Worm (Caenorhabditis elegans) whole organism, L1 larva: Measurements from ENCODE around the gene ZK1127.3.

Experiments used
- Y116A8C.19 ChIP-seq: sonication (generic microtip); optimal IDR thresholded peaks from 2 replicates; lab custom pipeline; 2016; ENCODE audit warnings: missing compliant biosample characterization, missing genetic modification characterization, borderline replicate concordance
- alr-1 ChIP-seq: fragments of 200-800 bp; sonication (Bioruptor generic); optimal IDR thresholded peaks from 2 replicates; lab custom pipeline; 2018; ENCODE audit warnings: borderline replicate concordance, mild to moderate bottlenecking, missing genetic modification characterization, missing compliant biosample characterization
- ceh-63 ChIP-seq: fragments of 200-800 bp; sonication (Bioruptor generic); optimal IDR thresholded peaks from 2 replicates; lab custom pipeline; 2018; ENCODE audit warnings: mild to moderate bottlenecking, missing genetic modification characterization, missing compliant biosample characterization
- ceh-88 ChIP-seq: fragments of 200-800 bp; sonication (Bioruptor generic); IDR thresholded peaks from 2 replicates; pipeline ENCODE4 v1.3.6; 2022; ENCODE audit warnings: missing genetic modification characterization, missing compliant biosample characterization
- efl-1 ChIP-seq, 4 experiments: fragments of 150-350 bp; optimal IDR thresholded peaks in 3 of 4; peaks in 1 of 4; 1 replicate in 1 of 4; 2 replicates in 3 of 4; lab custom pipeline; 2014; ENCODE audit warnings: missing biosample characterization in 2 of 4, missing genetic modification characterization in 2 of 4, missing genetic modification reagents in 2 of 4
- efl-3 ChIP-seq: fragments of 200-800 bp; sonication (Bioruptor generic); optimal IDR thresholded peaks from 2 replicates; lab custom pipeline; 2018; ENCODE audit warnings: mild to moderate bottlenecking, missing genetic modification characterization, missing compliant biosample characterization
- egl-13 ChIP-seq: sonication (generic microtip); optimal IDR thresholded peaks from 2 replicates; lab custom pipeline; 2016; ENCODE audit warnings: missing genotype, missing genetic modification reagents, missing genetic modification characterization, missing compliant biosample characterization
- egl-27 ChIP-seq, 2 experiments: fragments of 150-350 bp in 1 of 2; sonication (generic microtip); optimal IDR thresholded peaks; 3 replicates each; lab custom pipeline; 2017 to 2018; ENCODE audit warnings: missing biosample characterization in 2 of 2, missing genetic modification characterization in 2 of 2, missing genetic modification reagents in 2 of 2
- ets-5 ChIP-seq: fragments of 200-800 bp; sonication (Bioruptor generic); IDR thresholded peaks from 2 replicates; pipeline ENCODE4 v1.3.6; 2022; ENCODE audit warnings: missing genetic modification characterization, missing compliant biosample characterization
- fkh-10 ChIP-seq: sonication (generic microtip); optimal IDR thresholded peaks from 2 replicates; lab custom pipeline; 2017; ENCODE audit warnings: missing biosample characterization, missing genetic modification reagents, missing genetic modification characterization
- fkh-4 ChIP-seq: sonication (generic microtip); optimal IDR thresholded peaks from 2 replicates; lab custom pipeline; 2016; ENCODE audit warnings: missing compliant biosample characterization, missing genetic modification characterization, borderline replicate concordance
- fkh-8 ChIP-seq: sonication (generic microtip); optimal IDR thresholded peaks from 2 replicates; lab custom pipeline; 2016; ENCODE audit warnings: mild to moderate bottlenecking, missing genetic modification characterization, missing compliant biosample characterization
- hpl-2 ChIP-seq: fragments of 150-350 bp; optimal IDR thresholded peaks from 2 replicates; lab custom pipeline; 2014; ENCODE audit warnings: missing biosample characterization, missing genetic modification reagents, missing genetic modification characterization
- isw-1 ChIP-seq: fragments of 200-800 bp; sonication (Bioruptor generic); IDR thresholded peaks from 2 replicates; pipeline ENCODE4 v1.3.6; 2022; ENCODE audit warnings: missing genetic modification characterization, missing compliant biosample characterization
- lin-14 ChIP-seq: fragments of 200-800 bp; sonication (Bioruptor generic); optimal IDR thresholded peaks from 2 replicates; lab custom pipeline; 2018; ENCODE audit warnings: mild to moderate bottlenecking, missing genetic modification characterization, moderate library complexity, missing compliant biosample characterization
- mab-9 ChIP-seq: fragments of 200-800 bp; sonication (Bioruptor generic); IDR thresholded peaks from 2 replicates; pipeline ENCODE4 v1.3.6; 2022; ENCODE audit warnings: missing genetic modification reagents, missing genetic modification characterization, missing compliant biosample characterization
- mef-2 ChIP-seq: fragments of 150-350 bp; optimal IDR thresholded peaks from 2 replicates; lab custom pipeline; 2014; ENCODE audit warnings: missing biosample characterization, missing genetic modification characterization
- mep-1 ChIP-seq: fragments of 150-350 bp; optimal IDR thresholded peaks from 2 replicates; lab custom pipeline; 2014; ENCODE audit warnings: missing biosample characterization, missing genetic modification characterization
- nhr-11 ChIP-seq: fragments of 150-350 bp; optimal IDR thresholded peaks from 2 replicates; lab custom pipeline; 2014; ENCODE audit warnings: missing biosample characterization, missing genetic modification characterization
- nhr-19 ChIP-seq: fragments of 200-800 bp; sonication (Bioruptor generic); conservative IDR thresholded peaks from 2 replicates; pipeline ENCODE4 v1.3.6; 2022; ENCODE audit warnings: missing genetic modification characterization, missing compliant biosample characterization
- nhr-20 ChIP-seq: sonication (generic microtip); optimal IDR thresholded peaks from 2 replicates; lab custom pipeline; 2016; ENCODE audit warnings: mild to moderate bottlenecking, missing genetic modification characterization, missing compliant biosample characterization
- nhr-237 ChIP-seq: fragments of 150-350 bp; optimal IDR thresholded peaks from 2 replicates; lab custom pipeline; 2014; ENCODE audit warnings: missing biosample characterization, missing genetic modification characterization
- nhr-28 ChIP-seq: fragments of 150-350 bp; optimal IDR thresholded peaks from 2 replicates; lab custom pipeline; 2014; ENCODE audit warnings: missing biosample characterization, missing genetic modification characterization
- nhr-76 ChIP-seq: sonication (generic microtip); optimal IDR thresholded peaks from 2 replicates; lab custom pipeline; 2017; ENCODE audit warnings: missing biosample characterization, missing genetic modification characterization
- nhr-77 ChIP-seq: fragments of 150-350 bp; optimal IDR thresholded peaks from 2 replicates; lab custom pipeline; 2014; ENCODE audit warnings: missing biosample characterization, missing genetic modification characterization
- nhr-85 ChIP-seq: sonication (generic microtip); peaks from one replicate; lab custom pipeline; 2016; ENCODE audit warnings: missing genetic modification characterization, inconsistent platforms, missing compliant biosample characterization
- pax-3 ChIP-seq: fragments of 200-800 bp; sonication (Bioruptor generic); optimal IDR thresholded peaks from 2 replicates; lab custom pipeline; 2018; ENCODE audit warnings: mild to moderate bottlenecking, missing genetic modification characterization, moderate library complexity, missing compliant biosample characterization
- pqm-1 ChIP-seq: sonication (generic microtip); optimal IDR thresholded peaks from 3 replicates; lab custom pipeline; 2017; ENCODE audit warnings: missing biosample characterization, missing genetic modification characterization
- snu-23 ChIP-seq: sonication (generic microtip); optimal IDR thresholded peaks from 2 replicates; lab custom pipeline; 2016; ENCODE audit warnings: missing genetic modification characterization, missing compliant biosample characterization
- sox-4 ChIP-seq: sonication (generic microtip); optimal IDR thresholded peaks from 2 replicates; lab custom pipeline; 2016; ENCODE audit warnings: missing genetic modification characterization, missing compliant biosample characterization
- sptf-1 ChIP-seq: fragments of 150-350 bp; optimal IDR thresholded peaks from 2 replicates; lab custom pipeline; 2014; ENCODE audit warnings: missing biosample characterization, missing genetic modification characterization
- tlp-1 ChIP-seq: fragments of 150-350 bp; optimal IDR thresholded peaks from 2 replicates; lab custom pipeline; 2014; ENCODE audit warnings: missing biosample characterization, missing genetic modification characterization
- unc-62 ChIP-seq: fragments of 150-350 bp; optimal IDR thresholded peaks from 2 replicates; lab custom pipeline; 2014; ENCODE audit warnings: missing biosample characterization, missing genetic modification reagents, missing genetic modification characterization
- unc-86 ChIP-seq: sonication (generic microtip); optimal IDR thresholded peaks from 2 replicates; lab custom pipeline; 2016; ENCODE audit warnings: missing genetic modification characterization, missing compliant biosample characterization
- vab-15 ChIP-seq: sonication (generic microtip); optimal IDR thresholded peaks from 2 replicates; lab custom pipeline; 2017; ENCODE audit warnings: missing genotype, mild to moderate bottlenecking, missing genetic modification characterization, missing compliant biosample characterization
- zip-4 ChIP-seq: fragments of 200-800 bp; sonication (Bioruptor generic); optimal IDR thresholded peaks from 2 replicates; lab custom pipeline; 2018; ENCODE audit warnings: mild to moderate bottlenecking, missing genetic modification characterization, moderate library complexity, missing compliant biosample characterization
- ztf-11 ChIP-seq, 2 experiments: sonication (generic microtip); optimal IDR thresholded peaks; 2 replicates each; lab custom pipeline; 2016 to 2017; ENCODE audit warnings: missing genetic modification characterization in 2 of 2, missing biosample characterization in 1 of 2, missing compliant biosample characterization in 1 of 2

Gene ZK1127.3

DNA sequence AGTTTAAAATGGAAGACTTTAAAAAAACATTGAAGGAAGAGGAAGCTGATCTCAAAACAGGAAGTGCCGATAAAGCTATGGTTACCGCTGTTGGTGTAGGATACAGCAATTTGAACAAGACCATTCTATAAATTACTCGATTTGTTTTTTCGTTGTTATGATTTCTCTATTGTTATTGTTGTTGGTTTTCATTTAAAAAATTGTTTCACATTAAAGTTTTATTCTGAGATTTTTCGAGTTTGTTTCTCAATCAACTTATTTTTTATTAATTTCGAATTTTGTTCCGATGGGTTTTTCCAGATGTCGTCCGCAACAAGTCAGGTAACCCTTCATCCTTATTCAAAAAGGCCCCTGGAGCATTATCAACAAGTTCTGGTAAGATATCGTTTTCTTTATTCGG, 3.3 kb upstream of the ZK1127.3 start, which contains the start of gene ZK1127.12:
TSS of gene ZK1127.12 (plus strand) at position 301 of the 400 bp plus-strand sequence.
- no peak for TF ChIP-seq nhr-28 (tag; lab: Kevin White, UChicago)
- TF ChIP-seq lin-14 (GFP tag; lab: Kevin White, UChicago): no peak
- no peak for TF ChIP-seq nhr-11
- TF ChIP-seq fkh-4: no peak
- TF ChIP-seq unc-86: no peak
- TF ChIP-seq mef-2 (tag; lab: Kevin White, UChicago): no peak
- no peak for TF ChIP-seq sox-4 (tag; lab: Kevin White, UChicago)
- TF ChIP-seq ceh-88 (GFP tag; lab: Robert Waterston, UW): no peak
- TF ChIP-seq fkh-8 (tag; lab: Kevin White, UChicago): no peak
- TF ChIP-seq vab-15 (tag; lab: Kevin White, UChicago): no peak
- no peak for TF ChIP-seq ets-5 (GFP tag; lab: Robert Waterston, UW)
- no peak for TF ChIP-seq ceh-63 (GFP tag; lab: Kevin White, UChicago)
- no peak for TF ChIP-seq snu-23 (GFP tag; lab: Kevin White, UChicago)
- TF ChIP-seq mab-9 (GFP tag; lab: Robert Waterston, UW): no peak
- no peak for TF ChIP-seq nhr-19 (GFP tag; lab: Robert Waterston, UW)
- TF ChIP-seq alr-1 (tag; lab: Kevin White, UChicago): no peak

DNA sequence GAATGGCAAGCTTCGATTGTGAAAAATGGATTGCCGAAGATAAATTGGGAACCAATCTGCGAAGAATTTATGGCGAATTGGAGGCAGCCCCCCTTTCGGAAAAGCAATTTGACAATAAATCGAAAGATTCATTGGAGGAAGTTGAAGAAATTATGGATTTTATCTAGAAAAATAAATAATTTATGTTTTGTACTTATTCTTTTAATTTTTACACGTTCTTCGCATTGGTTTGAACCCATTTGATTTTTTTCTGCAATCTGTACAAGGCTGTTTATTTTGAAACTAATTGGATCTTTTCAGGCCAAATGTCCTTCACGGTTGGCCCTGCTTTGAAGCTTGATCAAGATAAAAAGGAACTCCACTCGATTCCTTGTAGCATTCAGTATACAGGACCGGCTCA, 2.1 kb upstream of the ZK1127.3 start, which contains the start of gene ZK1127.13:
TSS of gene ZK1127.13 (plus strand) at position 301 of the 400 bp plus-strand sequence.
- no peak for TF ChIP-seq fkh-4
- TF ChIP-seq efl-1 (optimal IDR thresholded peaks at IDR 0.05; lab: Kevin White, UChicago): no peak
- TF ChIP-seq efl-1 (GFP tag; optimal IDR thresholded peaks at IDR 0.05 in 1 of 2; lab: Kevin White, UChicago): peak in 1 of 2 experiments; percentile 67
- no peak for TF ChIP-seq Y116A8C.19
- TF ChIP-seq nhr-19 (GFP tag; lab: Robert Waterston, UW): no peak
- TF ChIP-seq pax-3 (tag; lab: Kevin White, UChicago): no peak
- TF ChIP-seq, all 84 proteins: peak for 1

DNA sequence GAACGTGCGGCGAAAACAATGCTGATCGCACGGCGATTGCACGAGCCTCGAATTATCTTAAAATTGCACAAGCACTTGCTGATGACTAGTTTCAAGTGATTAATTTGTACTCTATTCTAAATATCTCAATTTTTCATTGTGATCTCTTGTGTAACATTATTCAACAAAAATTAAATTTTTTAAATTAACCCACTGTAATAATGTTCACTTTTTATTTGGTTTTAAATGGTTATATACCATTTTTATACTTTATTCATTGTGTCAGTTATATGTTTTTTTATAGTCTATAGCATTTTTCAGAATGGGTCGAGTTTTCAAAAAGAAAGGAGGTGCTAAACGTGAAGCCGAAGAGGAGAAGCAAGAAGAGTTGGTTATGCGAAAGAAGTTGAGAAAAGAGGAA, 1.4 kb upstream of the ZK1127.3 start, which contains the start of gene ZK1127.4:
TSS of gene ZK1127.4 (plus strand) at position 301 of the 400 bp plus-strand sequence.
- no peak for TF ChIP-seq nhr-76 (tag; lab: Kevin White, UChicago)
- TF ChIP-seq fkh-4: no peak
- TF ChIP-seq zip-4: no peak
- TF ChIP-seq pqm-1 (tag; lab: Kevin White, UChicago): no peak
- TF ChIP-seq isw-1 (GFP tag; lab: Robert Waterston, UW): no peak
- no peak for TF ChIP-seq sptf-1 (tag; lab: Kevin White, UChicago)
- no peak for TF ChIP-seq efl-3 (GFP tag; lab: Kevin White, UChicago)

DNA sequence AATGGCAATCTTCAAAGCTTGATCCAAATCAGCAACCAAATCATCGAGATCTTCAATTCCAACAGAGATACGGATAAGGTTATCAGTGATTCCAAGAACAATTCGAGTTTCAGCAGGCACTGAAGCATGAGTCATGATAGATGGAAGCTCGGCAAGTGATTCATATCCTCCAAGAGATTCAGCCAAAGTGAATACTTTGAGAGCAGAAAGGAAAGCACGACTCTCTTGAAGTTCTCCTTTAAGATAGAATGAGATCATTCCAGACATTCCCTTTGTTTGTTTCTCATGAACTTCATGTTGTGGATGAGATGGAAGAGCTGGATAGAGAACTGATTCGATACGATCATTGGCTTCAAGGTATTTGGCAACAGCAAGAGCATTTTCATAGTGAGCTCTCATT, 1.2 kb downstream of the ZK1127.3 start:
- TF ChIP-seq nhr-20 (tag; lab: Kevin White, UChicago) (no peak), mab-9 (GFP tag; lab: Robert Waterston, UW) (no peak), sox-4 (tag; lab: Kevin White, UChicago) (no peak), snu-23 (GFP tag; lab: Kevin White, UChicago) (no peak), nhr-85 (tag; lab: Kevin White, UChicago) (no peak), egl-27 (tag; optimal IDR thresholded peaks at IDR 0.05; lab: Kevin White, UChicago) (no peak), mep-1 (tag; lab: Kevin White, UChicago) (no peak), ets-5 (GFP tag; lab: Robert Waterston, UW) (no peak), fkh-10 (GFP tag; lab: Kevin White, UChicago) (no peak), ceh-63 (GFP tag; lab: Kevin White, UChicago) (no peak), nhr-77 (no peak), hpl-2 (GFP tag; lab: Kevin White, UChicago) (no peak), unc-62 (GFP tag; lab: Kevin White, UChicago) (no peak), ztf-11 (tag; optimal IDR thresholded peaks at IDR 0.05; lab: Kevin White, UChicago) (no peak), nhr-237 (tag; lab: Kevin White, UChicago) (no peak), ceh-88 (GFP tag; lab: Robert Waterston, UW) (no peak), egl-13 (no peak), tlp-1 (tag; lab: Kevin White, UChicago) (no peak)
